Fruit fly (Drosophila melanogaster) whole organism, prepupa: ENCODE data around the gene CG14327.
A peak's percentile ranks its signal among the peaks of the same experiment; 100 is the strongest.

Experiments
- CG10669 ChIP-seq: fragments of 200-800 bp; sonication (Bioruptor generic); optimal IDR thresholded peaks from 3 replicates; lab custom pipeline; 2018; ENCODE audit warnings: missing biosample characterization, mild to moderate bottlenecking, missing genetic modification characterization, moderate library complexity
- CG11902 ChIP-seq: fragments of 200-800 bp; sonication (Bioruptor generic); optimal IDR thresholded peaks from 3 replicates; lab custom pipeline; 2016; ENCODE audit warnings: missing biosample characterization, missing genetic modification characterization
- CG15336 ChIP-seq: fragments of 200-800 bp; sonication (Bioruptor generic); IDR thresholded peaks from 2 replicates; pipeline ENCODE4 v1.3.6; 2022; ENCODE audit warnings: missing biosample characterization, missing genetic modification characterization
- CG16779 ChIP-seq: fragments of 200-800 bp; sonication (Bioruptor generic); optimal IDR thresholded peaks from 3 replicates; lab custom pipeline; 2017; ENCODE audit warnings: missing biosample characterization, mild to moderate bottlenecking, missing genetic modification characterization
- CG3032 ChIP-seq: fragments of 200-800 bp; optimal IDR thresholded peaks from 2 replicates; lab custom pipeline; 2019; ENCODE audit warnings: missing biosample characterization, mild to moderate bottlenecking, missing genetic modification characterization, moderate library complexity
- CG31627 ChIP-seq: fragments of 200-800 bp; sonication (Bioruptor generic); optimal IDR thresholded peaks from 3 replicates; lab custom pipeline; 2016; ENCODE audit warnings: missing biosample characterization, missing genetic modification characterization
- CG32006 ChIP-seq: fragments of 200-800 bp; sonication (Bioruptor generic); optimal IDR thresholded peaks from 3 replicates; lab custom pipeline; 2017; ENCODE audit warnings: missing biosample characterization, mild to moderate bottlenecking, missing genetic modification characterization
- CG3919 ChIP-seq: fragments of 200-800 bp; sonication (Bioruptor generic); optimal IDR thresholded peaks from 3 replicates; lab custom pipeline; 2016; ENCODE audit warnings: missing biosample characterization, missing genetic modification characterization
- CG6163 ChIP-seq: fragments of 200-800 bp; sonication (Bioruptor generic); IDR thresholded peaks from 3 replicates; pipeline ENCODE4 v1.3.6; 2022; ENCODE audit warnings: missing biosample characterization, missing genetic modification characterization
- CG6276 ChIP-seq: fragments of 200-800 bp; sonication (Bioruptor generic); optimal IDR thresholded peaks from 2 replicates; lab custom pipeline; 2017; ENCODE audit warnings: missing biosample characterization, mild to moderate bottlenecking, missing genetic modification characterization
- CG6792 ChIP-seq: fragments of 200-800 bp; sonication (Bioruptor generic); optimal IDR thresholded peaks from 3 replicates; lab custom pipeline; 2016; ENCODE audit warnings: missing biosample characterization, missing genetic modification characterization
- CG6854 ChIP-seq: fragments of 200-800 bp; sonication (Bioruptor generic); optimal IDR thresholded peaks from 2 replicates; lab custom pipeline; 2017; ENCODE audit warnings: missing biosample characterization, mild to moderate bottlenecking, missing genetic modification characterization
- CG8119 ChIP-seq: fragments of 200-800 bp; sonication (Bioruptor generic); IDR thresholded peaks from 3 replicates; pipeline ENCODE4 v1.3.6; 2022; ENCODE audit warnings: missing biosample characterization, missing genetic modification characterization
- CG8319 ChIP-seq: fragments of 200-800 bp; sonication (Bioruptor generic); optimal IDR thresholded peaks from 3 replicates; lab custom pipeline; 2016; ENCODE audit warnings: missing biosample characterization, missing genetic modification characterization
- CG8632 ChIP-seq: fragments of 200-800 bp; sonication (Bioruptor generic); optimal IDR thresholded peaks from 3 replicates; lab custom pipeline; 2016; ENCODE audit warnings: missing biosample characterization, missing genetic modification characterization
- CG9139 ChIP-seq: fragments of 200-800 bp; sonication (Bioruptor generic); optimal IDR thresholded peaks from 3 replicates; lab custom pipeline; 2017; ENCODE audit warnings: missing biosample characterization, mild to moderate bottlenecking, missing genetic modification characterization
- Eip78C ChIP-seq: fragments of 200-800 bp; sonication (Bioruptor generic); peaks from one replicate; lab custom pipeline; 2016; ENCODE audit warnings: missing biosample characterization, missing genetic modification characterization
- Ets21C ChIP-seq: fragments of 200-800 bp; sonication (Bioruptor generic); optimal IDR thresholded peaks from 3 replicates; lab custom pipeline; 2016; ENCODE audit warnings: missing biosample characterization, missing genetic modification characterization
- Ets96B ChIP-seq: fragments of 200-800 bp; optimal IDR thresholded peaks from 2 replicates; lab custom pipeline; 2019; ENCODE audit warnings: missing biosample characterization, mild to moderate bottlenecking, missing genetic modification characterization, moderate library complexity
- Gug ChIP-seq: fragments of 200-800 bp; sonication (Bioruptor generic); IDR thresholded peaks from 2 replicates; pipeline ENCODE4 v1.3.6; 2022; ENCODE audit warnings: missing biosample characterization, missing genetic modification characterization
- Hr38 ChIP-seq: sonication (Bioruptor generic); optimal IDR thresholded peaks from 2 replicates; lab custom pipeline; 2016; ENCODE audit warnings: missing biosample characterization, missing genetic modification characterization
- Hr39 ChIP-seq: fragments of 200-800 bp; sonication (Bioruptor generic); optimal IDR thresholded peaks from 2 replicates; lab custom pipeline; 2016; ENCODE audit warnings: missing biosample characterization, missing genetic modification characterization
- Hr4 ChIP-seq: fragments of 200-800 bp; sonication (Bioruptor generic); optimal IDR thresholded peaks from 3 replicates; lab custom pipeline; 2016; ENCODE audit warnings: missing biosample characterization, missing genetic modification characterization
- Lpt ChIP-seq: fragments of 200-800 bp; sonication (Bioruptor generic); optimal IDR thresholded peaks from 3 replicates; lab custom pipeline; 2016; ENCODE audit warnings: missing biosample characterization, missing genetic modification characterization
- Met ChIP-seq: fragments of 200-800 bp; sonication (Bioruptor generic); optimal IDR thresholded peaks from 3 replicates; lab custom pipeline; 2016; ENCODE audit warnings: missing biosample characterization, missing genetic modification characterization
- OdsH ChIP-seq: fragments of 200-800 bp; sonication (Bioruptor generic); optimal IDR thresholded peaks from 3 replicates; lab custom pipeline; 2016; ENCODE audit warnings: missing biosample characterization, missing genetic modification characterization
- Smox ChIP-seq: fragments of 200-800 bp; sonication (Bioruptor generic); optimal IDR thresholded peaks from 3 replicates; lab custom pipeline; 2016; ENCODE audit warnings: missing biosample characterization, missing genetic modification characterization
- Sox14 ChIP-seq: fragments of 200-800 bp; sonication (Bioruptor generic); optimal IDR thresholded peaks from 3 replicates; lab custom pipeline; 2016; ENCODE audit warnings: missing biosample characterization, missing genetic modification characterization
- Sox15 ChIP-seq: fragments of 200-800 bp; sonication (Bioruptor generic); optimal IDR thresholded peaks from 3 replicates; lab custom pipeline; 2016; ENCODE audit warnings: missing biosample characterization, missing genetic modification characterization
- achi ChIP-seq: fragments of 200-800 bp; sonication (Bioruptor generic); optimal IDR thresholded peaks from 3 replicates; lab custom pipeline; 2016; ENCODE audit warnings: missing biosample characterization, missing genetic modification characterization
- acj6 ChIP-seq: fragments of 200-800 bp; sonication (Bioruptor generic); optimal IDR thresholded peaks from 3 replicates; lab custom pipeline; 2016; ENCODE audit warnings: missing biosample characterization, missing genetic modification characterization
- cyc ChIP-seq: fragments of 200-800 bp; sonication (Bioruptor generic); optimal IDR thresholded peaks from 3 replicates; lab custom pipeline; 2016; ENCODE audit warnings: missing biosample characterization, missing genetic modification characterization
- dac ChIP-seq: fragments of 200-800 bp; sonication (Bioruptor generic); optimal IDR thresholded peaks from 2 replicates; lab custom pipeline; 2017; ENCODE audit warnings: missing biosample characterization, mild to moderate bottlenecking, missing genetic modification characterization
- eg ChIP-seq: fragments of 200-800 bp; sonication (Bioruptor generic); IDR thresholded peaks from 3 replicates; pipeline ENCODE4 v1.3.6; 2022; ENCODE audit warnings: missing biosample characterization, missing genetic modification characterization
- esn ChIP-seq: fragments of 200-800 bp; sonication (Bioruptor generic); optimal IDR thresholded peaks from 2 replicates; lab custom pipeline; 2016; ENCODE audit warnings: missing biosample characterization, mild to moderate bottlenecking, missing genetic modification characterization, moderate library complexity
- fd59A ChIP-seq: fragments of 200-800 bp; sonication (Bioruptor generic); optimal IDR thresholded peaks from 2 replicates; lab custom pipeline; 2017; ENCODE audit warnings: missing biosample characterization, mild to moderate bottlenecking, missing genetic modification characterization, missing genetic modification reagents
- fkh ChIP-seq: fragments of 200-800 bp; sonication (Bioruptor generic); optimal IDR thresholded peaks from 3 replicates; lab custom pipeline; 2017; ENCODE audit warnings: missing biosample characterization, mild to moderate bottlenecking, missing genetic modification characterization, moderate library complexity
- lz ChIP-seq: fragments of 200-800 bp; sonication (Bioruptor generic); optimal IDR thresholded peaks from 3 replicates; lab custom pipeline; 2016; ENCODE audit warnings: missing biosample characterization, missing genetic modification characterization
- pdm3 ChIP-seq: fragments of 200-800 bp; sonication (Bioruptor generic); optimal IDR thresholded peaks from 3 replicates; lab custom pipeline; 2016; ENCODE audit warnings: missing biosample characterization, missing genetic modification characterization
- salr ChIP-seq, 2 experiments: fragments of 200-800 bp; sonication (Bioruptor generic); optimal IDR thresholded peaks; 3 replicates each; lab custom pipeline; 2016 to 2018; ENCODE audit warnings: missing biosample characterization in 2 of 2, missing genetic modification characterization in 2 of 2, mild to moderate bottlenecking in 1 of 2
- spab ChIP-seq: fragments of 200-800 bp; sonication (Bioruptor generic); optimal IDR thresholded peaks from 2 replicates; lab custom pipeline; 2017; ENCODE audit warnings: missing biosample characterization, mild to moderate bottlenecking, missing genetic modification characterization, missing genetic modification reagents
- ss ChIP-seq, 2 experiments: fragments of 200-800 bp; sonication (Bioruptor generic); optimal IDR thresholded peaks; 2 replicates in 1 of 2; 3 replicates in 1 of 2; lab custom pipeline; 2017 to 2018; ENCODE audit warnings: mild to moderate bottlenecking in 2 of 2, missing biosample characterization in 2 of 2, missing genetic modification characterization in 2 of 2, moderate library complexity in 1 of 2
- svp ChIP-seq: fragments of 200-800 bp; sonication (Bioruptor generic); peaks from one replicate; lab custom pipeline; 2016; ENCODE audit warnings: missing biosample characterization, missing genetic modification characterization

The CG14327 gene

DNA sequence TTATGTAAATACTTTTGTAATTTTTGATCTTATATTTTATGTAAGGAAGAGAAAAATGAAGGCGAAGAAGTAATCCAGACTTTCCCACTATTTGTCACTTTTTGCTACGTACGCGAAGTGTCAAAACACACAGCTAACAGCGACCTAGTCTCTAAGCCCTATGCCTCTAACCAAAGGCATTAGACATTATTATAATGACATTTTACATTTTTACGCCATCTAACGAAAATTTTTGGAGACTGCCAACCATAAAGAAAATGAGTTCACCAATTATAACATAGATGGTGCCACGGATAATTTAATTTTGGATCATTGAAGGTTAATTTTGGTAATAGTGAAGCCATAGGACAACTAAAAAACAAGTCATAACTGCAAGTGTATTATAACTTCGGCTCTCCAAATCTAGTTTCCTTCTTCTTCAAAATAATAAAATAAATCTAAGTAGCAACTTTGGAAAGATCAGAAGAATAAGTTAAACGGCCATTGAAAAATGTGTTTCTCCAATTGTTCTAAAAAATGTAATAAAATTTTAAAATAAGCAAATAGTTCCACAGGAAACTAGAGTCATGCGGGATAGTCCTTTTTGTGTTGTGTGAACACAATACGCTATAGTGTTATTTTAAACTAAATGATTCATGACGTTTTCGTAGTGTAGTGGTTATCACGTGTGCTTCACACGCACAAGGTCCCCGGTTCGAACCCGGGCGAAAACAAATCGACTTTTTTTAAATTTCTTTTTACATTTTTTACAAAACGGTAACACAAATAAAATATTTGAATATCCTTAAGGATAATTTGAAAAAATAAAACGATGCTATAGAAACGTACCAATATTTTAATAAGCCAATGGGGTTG lies 3.8 kb downstream of the CG14327 start:
- TF ChIP-seq OdsH (GFP tag; lab: Kevin White, UChicago), result no peak
- no peak for TF ChIP-seq esn (GFP tag; lab: Kevin White, UChicago)
- no peak for TF ChIP-seq Lpt (GFP tag; lab: Kevin White, UChicago)
- no peak for TF ChIP-seq CG8319 (GFP tag; lab: Kevin White, UChicago)
- TF ChIP-seq acj6 (GFP tag; lab: Kevin White, UChicago), result peak; percentile 9
- TF ChIP-seq CG8632, result no peak
- no peak for TF ChIP-seq salr (GFP tag; optimal IDR thresholded peaks at IDR 0.05; lab: Kevin White, UChicago)
- TF ChIP-seq CG6854 (GFP tag; lab: Kevin White, UChicago), result peak; percentile 5
- TF ChIP-seq CG9139 (GFP tag; lab: Kevin White, UChicago), result no peak
- peak; percentile 55 for TF ChIP-seq svp
- TF ChIP-seq Smox (GFP tag; lab: Kevin White, UChicago), result peak; percentile 3
- no peak for TF ChIP-seq CG6163 (GFP tag; lab: Robert Waterston, UW)
- TF ChIP-seq dac, result no peak
- no peak for TF ChIP-seq CG3919 (GFP tag; lab: Kevin White, UChicago)
- peak; percentile 55; the same call in 1 of the 2 replicates for TF ChIP-seq CG15336 (GFP tag; lab: Robert Waterston, UW)
- TF ChIP-seq Hr4, result peak; percentile 20
- no peak for TF ChIP-seq Ets96B
- TF ChIP-seq fd59A, result no peak
- no peak for TF ChIP-seq Sox15 (GFP tag; lab: Kevin White, UChicago)
- peak; percentile 22 for TF ChIP-seq CG31627
- no peak for TF ChIP-seq fkh (GFP tag; lab: Kevin White, UChicago)
- no peak for TF ChIP-seq Ets21C (GFP tag; lab: Kevin White, UChicago)
- no peak for TF ChIP-seq CG10669 (GFP tag; lab: Kevin White, UChicago)
- peak; percentile 9 for TF ChIP-seq pdm3 (GFP tag; lab: Kevin White, UChicago)
- no peak for TF ChIP-seq spab (GFP tag; lab: Kevin White, UChicago)
- TF ChIP-seq CG11902 (GFP tag; lab: Kevin White, UChicago), result no peak
- TF ChIP-seq CG3032 (tag; lab: Kevin White, UChicago), result no peak
- peak; percentile 44 to 54 for TF ChIP-seq ss (GFP tag; optimal IDR thresholded peaks at IDR 0.05; lab: Kevin White, UChicago)
- no peak for TF ChIP-seq achi (GFP tag; lab: Kevin White, UChicago)
- no peak for TF ChIP-seq CG16779 (tag; lab: Kevin White, UChicago)
- TF ChIP-seq Sox14 (GFP tag; lab: Kevin White, UChicago), result no peak
- TF ChIP-seq CG32006 (GFP tag; lab: Kevin White, UChicago), result peak; percentile 11
- TF ChIP-seq cyc (GFP tag; lab: Kevin White, UChicago), result peak; percentile 22
- TF ChIP-seq CG6276 (GFP tag; lab: Kevin White, UChicago), result peak; percentile 31
- peak; percentile 48 for TF ChIP-seq Hr39 (GFP tag; lab: Kevin White, UChicago)
- no peak for TF ChIP-seq Gug (GFP tag; lab: Robert Waterston, UW)
- TF ChIP-seq CG8119 (GFP tag; lab: Robert Waterston, UW), result peak; percentile 24; the same call in 1 of the 3 replicates
- TF ChIP-seq Hr38 (GFP tag; lab: Kevin White, UChicago), result no peak
- TF ChIP-seq eg, result no peak
- peak; percentile 79 for TF ChIP-seq Eip78C (GFP tag; lab: Kevin White, UChicago)
- peak; percentile 27 for TF ChIP-seq Met (GFP tag; lab: Kevin White, UChicago)
- peak; percentile 6 for TF ChIP-seq lz (GFP tag; lab: Kevin White, UChicago)
- TF ChIP-seq CG6792 (GFP tag; lab: Kevin White, UChicago), result peak; percentile 3
- TF ChIP-seq, all 60 proteins: peak for 18
